Worm (Caenorhabditis elegans) whole organism, L1 larva: ENCODE measurements around the gene srd-19.

Experiments
- C04F5.9 ChIP-seq: sonication (generic microtip); optimal IDR thresholded peaks from 2 replicates; lab custom pipeline; 2016; ENCODE audit warnings: missing genetic modification characterization, missing compliant biosample characterization
- C16A3.4 ChIP-seq: fragments of 150-350 bp; optimal IDR thresholded peaks from 2 replicates; lab custom pipeline; 2014; ENCODE audit warnings: missing biosample characterization, missing genetic modification characterization
- C34B4.2 ChIP-seq: sonication (generic microtip); optimal IDR thresholded peaks from 2 replicates; lab custom pipeline; 2017; ENCODE audit warnings: mild to moderate bottlenecking, missing genetic modification characterization, missing compliant biosample characterization
- F16B12.6 ChIP-seq: fragments of 150-350 bp; optimal IDR thresholded peaks from 2 replicates; lab custom pipeline; 2014; ENCODE audit warnings: missing biosample characterization, missing genetic modification characterization
- Y116A8C.19 ChIP-seq: sonication (generic microtip); optimal IDR thresholded peaks from 2 replicates; lab custom pipeline; 2016; ENCODE audit warnings: missing compliant biosample characterization, missing genetic modification characterization, borderline replicate concordance
- aly-2 ChIP-seq: fragments of 150-350 bp; optimal IDR thresholded peaks from 2 replicates; lab custom pipeline; 2014; ENCODE audit warnings: missing biosample characterization, missing genetic modification characterization
- blmp-1 ChIP-seq: fragments of 150-350 bp; optimal IDR thresholded peaks from 2 replicates; lab custom pipeline; 2014; ENCODE audit warnings: missing biosample characterization, missing genetic modification characterization
- ceh-63 ChIP-seq: fragments of 200-800 bp; sonication (Bioruptor generic); optimal IDR thresholded peaks from 2 replicates; lab custom pipeline; 2018; ENCODE audit warnings: mild to moderate bottlenecking, missing genetic modification characterization, missing compliant biosample characterization
- ceh-8 ChIP-seq: fragments of 200-800 bp; sonication (Bioruptor generic); optimal IDR thresholded peaks from 2 replicates; lab custom pipeline; 2018; ENCODE audit warnings: mild to moderate bottlenecking, missing genetic modification characterization, moderate library complexity, missing compliant biosample characterization
- ceh-82 ChIP-seq, 3 experiments: fragments of 150-350 bp in 1 of 3; sonication (generic microtip) in 2 of 3; optimal IDR thresholded peaks; 2 replicates each; lab custom pipeline; 2014 to 2017; ENCODE audit warnings: missing biosample characterization in 3 of 3, missing genetic modification characterization in 3 of 3
- ceh-88 ChIP-seq: fragments of 200-800 bp; sonication (Bioruptor generic); IDR thresholded peaks from 2 replicates; pipeline ENCODE4 v1.3.6; 2022; ENCODE audit warnings: missing genetic modification characterization, missing compliant biosample characterization
- ceh-90 ChIP-seq: sonication (generic microtip); optimal IDR thresholded peaks from 2 replicates; lab custom pipeline; 2016; ENCODE audit warnings: missing genetic modification characterization, missing compliant biosample characterization
- ces-1 ChIP-seq: fragments of 150-350 bp; optimal IDR thresholded peaks from 2 replicates; lab custom pipeline; 2014; ENCODE audit warnings: missing biosample characterization, missing genetic modification reagents, missing genetic modification characterization
- dsc-1 ChIP-seq: sonication (generic microtip); optimal IDR thresholded peaks from 2 replicates; lab custom pipeline; 2016; ENCODE audit warnings: mild to moderate bottlenecking, missing genetic modification characterization, missing compliant biosample characterization
- elt-3 ChIP-seq, 6 experiments: fragments of 150-350 bp in 1 of 6; sonication (generic microtip); optimal IDR thresholded peaks; 2 replicates each; lab custom pipeline; 2017 to 2018; ENCODE audit warnings: missing biosample characterization in 6 of 6, missing genetic modification characterization in 6 of 6, inconsistent platforms in 1 of 6
- fkh-10 ChIP-seq: sonication (generic microtip); optimal IDR thresholded peaks from 2 replicates; lab custom pipeline; 2017; ENCODE audit warnings: missing biosample characterization, missing genetic modification reagents, missing genetic modification characterization
- fkh-4 ChIP-seq: sonication (generic microtip); optimal IDR thresholded peaks from 2 replicates; lab custom pipeline; 2016; ENCODE audit warnings: missing compliant biosample characterization, missing genetic modification characterization, borderline replicate concordance
- hlh-17 ChIP-seq: fragments of 200-800 bp; sonication (Bioruptor generic); optimal IDR thresholded peaks from 2 replicates; lab custom pipeline; 2018; ENCODE audit warnings: missing genetic modification characterization, mild to moderate bottlenecking, missing compliant biosample characterization, moderate library complexity, borderline replicate concordance
- hlh-4 ChIP-seq: sonication (generic microtip); optimal IDR thresholded peaks from 2 replicates; lab custom pipeline; 2016; ENCODE audit warnings: mild to moderate bottlenecking, missing genetic modification characterization, missing compliant biosample characterization
- hpl-2 ChIP-seq: fragments of 150-350 bp; optimal IDR thresholded peaks from 2 replicates; lab custom pipeline; 2014; ENCODE audit warnings: missing biosample characterization, missing genetic modification reagents, missing genetic modification characterization
- jun-1 ChIP-seq: fragments of 150-350 bp; optimal IDR thresholded peaks from 2 replicates; lab custom pipeline; 2014; ENCODE audit warnings: missing biosample characterization, missing genetic modification reagents, missing genetic modification characterization
- lin-13 ChIP-seq: fragments of 150-350 bp; optimal IDR thresholded peaks from 2 replicates; lab custom pipeline; 2014; ENCODE audit warnings: missing biosample characterization, missing genetic modification reagents, missing genetic modification characterization
- lin-15B ChIP-seq: fragments of 150-350 bp; sonication (generic microtip); optimal IDR thresholded peaks from 3 replicates; lab custom pipeline; 2014; ENCODE audit warnings: missing biosample characterization, missing genetic modification characterization
- lin-39 ChIP-seq: fragments of 150-350 bp; optimal IDR thresholded peaks from 2 replicates; lab custom pipeline; 2014; ENCODE audit warnings: missing biosample characterization, missing genetic modification reagents, missing genetic modification characterization
- mef-2 ChIP-seq: fragments of 150-350 bp; optimal IDR thresholded peaks from 2 replicates; lab custom pipeline; 2014; ENCODE audit warnings: missing biosample characterization, missing genetic modification characterization
- mep-1 ChIP-seq: fragments of 150-350 bp; optimal IDR thresholded peaks from 2 replicates; lab custom pipeline; 2014; ENCODE audit warnings: missing biosample characterization, missing genetic modification characterization
- nhr-11 ChIP-seq: fragments of 150-350 bp; optimal IDR thresholded peaks from 2 replicates; lab custom pipeline; 2014; ENCODE audit warnings: missing biosample characterization, missing genetic modification characterization
- nhr-12 ChIP-seq: sonication (generic microtip); optimal IDR thresholded peaks from 2 replicates; lab custom pipeline; 2017; ENCODE audit warnings: missing biosample characterization, missing genetic modification characterization
- nhr-19 ChIP-seq: fragments of 200-800 bp; sonication (Bioruptor generic); conservative IDR thresholded peaks from 2 replicates; pipeline ENCODE4 v1.3.6; 2022; ENCODE audit warnings: missing genetic modification characterization, missing compliant biosample characterization
- nhr-20 ChIP-seq: sonication (generic microtip); optimal IDR thresholded peaks from 2 replicates; lab custom pipeline; 2016; ENCODE audit warnings: mild to moderate bottlenecking, missing genetic modification characterization, missing compliant biosample characterization
- nhr-28 ChIP-seq: fragments of 150-350 bp; optimal IDR thresholded peaks from 2 replicates; lab custom pipeline; 2014; ENCODE audit warnings: missing biosample characterization, missing genetic modification characterization
- nhr-71 ChIP-seq: sonication (generic microtip); optimal IDR thresholded peaks from 2 replicates; lab custom pipeline; 2016; ENCODE audit warnings: mild to moderate bottlenecking, missing genetic modification characterization, moderate library complexity, missing compliant biosample characterization
- nhr-76 ChIP-seq: sonication (generic microtip); optimal IDR thresholded peaks from 2 replicates; lab custom pipeline; 2017; ENCODE audit warnings: missing biosample characterization, missing genetic modification characterization
- nhr-85 ChIP-seq: sonication (generic microtip); peaks from one replicate; lab custom pipeline; 2016; ENCODE audit warnings: missing genetic modification characterization, inconsistent platforms, missing compliant biosample characterization
- nhr-90 ChIP-seq: sonication (generic microtip); optimal IDR thresholded peaks from 2 replicates; lab custom pipeline; 2016; ENCODE audit warnings: mild to moderate bottlenecking, missing genetic modification characterization, missing compliant biosample characterization; ENCODE audit not compliant: poor library complexity
- pax-3 ChIP-seq: fragments of 200-800 bp; sonication (Bioruptor generic); optimal IDR thresholded peaks from 2 replicates; lab custom pipeline; 2018; ENCODE audit warnings: mild to moderate bottlenecking, missing genetic modification characterization, moderate library complexity, missing compliant biosample characterization
- rnt-1 ChIP-seq: sonication (generic microtip); optimal IDR thresholded peaks from 2 replicates; lab custom pipeline; 2016; ENCODE audit warnings: mild to moderate bottlenecking, missing genetic modification characterization, moderate library complexity, missing compliant biosample characterization
- snpc-4 ChIP-seq: fragments of 150-350 bp; optimal IDR thresholded peaks from 2 replicates; lab custom pipeline; 2014; ENCODE audit warnings: missing biosample characterization, missing genetic modification characterization
- snu-23 ChIP-seq: sonication (generic microtip); optimal IDR thresholded peaks from 2 replicates; lab custom pipeline; 2016; ENCODE audit warnings: missing genetic modification characterization, missing compliant biosample characterization
- tbx-2 ChIP-seq: sonication (generic microtip); optimal IDR thresholded peaks from 2 replicates; lab custom pipeline; 2016; ENCODE audit warnings: missing genetic modification characterization, missing compliant biosample characterization
- tlp-1 ChIP-seq: fragments of 150-350 bp; optimal IDR thresholded peaks from 2 replicates; lab custom pipeline; 2014; ENCODE audit warnings: missing biosample characterization, missing genetic modification characterization
- unc-130 ChIP-seq: fragments of 150-350 bp; optimal IDR thresholded peaks from 2 replicates; lab custom pipeline; 2017; ENCODE audit warnings: missing biosample characterization, missing genetic modification characterization, inconsistent platforms
- unc-30 ChIP-seq: sonication (generic microtip); optimal IDR thresholded peaks from 2 replicates; lab custom pipeline; 2017; ENCODE audit warnings: missing biosample characterization, missing genetic modification characterization
- unc-62 ChIP-seq: fragments of 150-350 bp; optimal IDR thresholded peaks from 2 replicates; lab custom pipeline; 2014; ENCODE audit warnings: missing biosample characterization, missing genetic modification reagents, missing genetic modification characterization
- unc-98 ChIP-seq: fragments of 200-800 bp; sonication (Bioruptor generic); IDR thresholded peaks from 2 replicates; pipeline ENCODE4 v1.3.6; 2022; ENCODE audit warnings: missing genetic modification characterization, missing compliant biosample characterization
- vab-15 ChIP-seq: sonication (generic microtip); optimal IDR thresholded peaks from 2 replicates; lab custom pipeline; 2017; ENCODE audit warnings: missing genotype, mild to moderate bottlenecking, missing genetic modification characterization, missing compliant biosample characterization
- zag-1 ChIP-seq: fragments of 150-350 bp; optimal IDR thresholded peaks from 2 replicates; lab custom pipeline; 2014; ENCODE audit warnings: missing biosample characterization, missing genetic modification characterization
- zip-4 ChIP-seq: fragments of 200-800 bp; sonication (Bioruptor generic); optimal IDR thresholded peaks from 2 replicates; lab custom pipeline; 2018; ENCODE audit warnings: mild to moderate bottlenecking, missing genetic modification characterization, moderate library complexity, missing compliant biosample characterization
- ztf-11 ChIP-seq, 2 experiments: sonication (generic microtip); optimal IDR thresholded peaks; 2 replicates each; lab custom pipeline; 2016 to 2017; ENCODE audit warnings: missing genetic modification characterization in 2 of 2, missing biosample characterization in 1 of 2, missing compliant biosample characterization in 1 of 2
- ztf-4 ChIP-seq: fragments of 150-350 bp; optimal IDR thresholded peaks from 2 replicates; lab custom pipeline; 2014; ENCODE audit warnings: missing biosample characterization, missing genetic modification characterization

srd-19 gene

ce11 chrV:13472062-13472461 is 43.5 kb upstream of the srd-19 start (continued):
- TF ChIP-seq nhr-71: peak; percentile 60
- TF ChIP-seq nhr-76: no peak
- TF ChIP-seq ztf-4: no peak
- TF ChIP-seq ces-1: no peak
- TF ChIP-seq hlh-17: no peak
- no peak for TF ChIP-seq C34B4.2 (tag; lab: Kevin White, UChicago)
- peak; percentile 29 for TF ChIP-seq snu-23 (GFP tag; lab: Kevin White, UChicago)
- TF ChIP-seq unc-30 (tag; lab: Kevin White, UChicago): no peak
- TF ChIP-seq rnt-1 (tag; lab: Kevin White, UChicago): peak; percentile 61
- TF ChIP-seq blmp-1 (tag; lab: Kevin White, UChicago): no peak
- TF ChIP-seq jun-1: no peak
- TF ChIP-seq nhr-19: peak; percentile 43
- TF ChIP-seq pax-3 (tag; lab: Kevin White, UChicago): no peak

- peak; percentile 27 for TF ChIP-seq hpl-2 (GFP tag; lab: Kevin White, UChicago)
- TF ChIP-seq snu-23 (GFP tag; lab: Kevin White, UChicago): peak; percentile 95
- peak; percentile 75 for TF ChIP-seq snpc-4 (tag; lab: Kevin White, UChicago)
- no peak for TF ChIP-seq unc-62 (GFP tag; lab: Kevin White, UChicago)
- peak in 1 of 2 experiments; percentile 99 for TF ChIP-seq ztf-11 (tag; optimal IDR thresholded peaks at IDR 0.05; lab: Kevin White, UChicago)
- peak; percentile 39 for TF ChIP-seq nhr-11 (tag; lab: Kevin White, UChicago)
- TF ChIP-seq ztf-4: peak; percentile 34
- TF ChIP-seq dsc-1 (tag; lab: Kevin White, UChicago): peak; percentile 97
- TF ChIP-seq C34B4.2 (tag; lab: Kevin White, UChicago): peak; percentile 75
- TF ChIP-seq nhr-12 (tag; lab: Kevin White, UChicago): no peak
- TF ChIP-seq zip-4 (GFP tag; lab: Kevin White, UChicago): peak; percentile 71
- TF ChIP-seq hlh-17: peak; percentile 76
- no peak for TF ChIP-seq zag-1 (tag; lab: Kevin White, UChicago)
- TF ChIP-seq rnt-1 (tag; lab: Kevin White, UChicago): peak; percentile 100
- no peak for TF ChIP-seq nhr-28 (tag; lab: Kevin White, UChicago)
- peak; percentile 100 for TF ChIP-seq fkh-4
- peak; percentile 52 for TF ChIP-seq lin-39 (tag; lab: Kevin White, UChicago)
- peak; percentile 97 for TF ChIP-seq tbx-2
- peak; percentile 95 for TF ChIP-seq ceh-90 (tag; lab: Kevin White, UChicago)
- peak; percentile 94 for TF ChIP-seq vab-15 (tag; lab: Kevin White, UChicago)
- TF ChIP-seq mep-1 (tag; lab: Kevin White, UChicago): peak; percentile 89
- peak; percentile 47 for TF ChIP-seq unc-130
- TF ChIP-seq ceh-88: peak; percentile 74
- TF ChIP-seq Y116A8C.19: peak; percentile 98
- peak; percentile 69 for TF ChIP-seq jun-1
- peak; percentile 52 for TF ChIP-seq mef-2 (tag; lab: Kevin White, UChicago)
- peak; percentile 41 for TF ChIP-seq aly-2 (tag; lab: Kevin White, UChicago)
- no peak for TF ChIP-seq fkh-10
- TF ChIP-seq blmp-1 (tag; lab: Kevin White, UChicago): peak; percentile 60
- TF ChIP-seq nhr-85 (tag; lab: Kevin White, UChicago): peak; percentile 97
- peak; percentile 91 for TF ChIP-seq unc-98
- peak; percentile 93 for TF ChIP-seq ceh-8
- peak; percentile 85 for TF ChIP-seq lin-13 (GFP tag; lab: Kevin White, UChicago)
- peak; percentile 98 for TF ChIP-seq nhr-90 (tag; lab: Kevin White, UChicago)
- TF ChIP-seq nhr-20 (tag; lab: Kevin White, UChicago): peak; percentile 94
- peak; percentile 56 for TF ChIP-seq C16A3.4
- TF ChIP-seq C04F5.9 (tag; lab: Kevin White, UChicago): peak; percentile 93
- peak; percentile 66 for TF ChIP-seq lin-15B (tag; lab: Kevin White, UChicago)
- peak; percentile 62 for TF ChIP-seq F16B12.6 (tag; lab: Kevin White, UChicago)
- TF ChIP-seq tlp-1: no peak
- peak; percentile 87 for TF ChIP-seq hlh-4 (tag; lab: Kevin White, UChicago)
- TF ChIP-seq ceh-63 (GFP tag; lab: Kevin White, UChicago): peak; percentile 94
- TF ChIP-seq elt-3 (tag; optimal IDR thresholded peaks at IDR 0.05; lab: Kevin White, UChicago): peak in 3 of 6 experiments; percentile 15 to 77 (median 54)
- TF ChIP-seq pax-3 (tag; lab: Kevin White, UChicago): peak; percentile 100
- TF ChIP-seq ceh-82 (tag; optimal IDR thresholded peaks at IDR 0.05; lab: Kevin White, UChicago): peak; percentile 78 to 93 (median 80)
Observed at ce11 chrV:13468190-13468765, 39.7 kb upstream of the srd-19 start, which contains the start of the genes F25H9.6 and F25H9.7. Gene F25H9.6, minus strand, starts transcription at chrV:13468361. Gene F25H9.7, plus strand, starts transcription at chrV:13468376.
